Worm (Caenorhabditis elegans): ENCODE measurements around the gene Y37E11B.1.

ce11 chrIV:3610987-3611386 is 31.6 kb downstream of the Y37E11B.1 start:
- TF ChIP-seq lsy-2 (tag; optimal IDR thresholded peaks at IDR 0.05) (no peak), aly-2 (tag; optimal IDR thresholded peaks at IDR 0.05) (no peak), nhr-237 (tag; optimal IDR thresholded peaks at IDR 0.05) (no peak), ceh-82 (tag; optimal IDR thresholded peaks at IDR 0.05) (no peak), fos-1 (tag; optimal IDR thresholded peaks at IDR 0.05) (no peak), unc-62 (GFP tag; optimal IDR thresholded peaks at IDR 0.05) (no peak), pqm-1 (tag; optimal IDR thresholded peaks at IDR 0.05) (no peak), nhr-71 (tag; optimal IDR thresholded peaks at IDR 0.05) (no peak), alr-1 (tag; optimal IDR thresholded peaks at IDR 0.05; ENCODE audit: borderline replicate concordance) (no peak), mep-1 (tag; optimal IDR thresholded peaks at IDR 0.05) (no peak), ama-1 (optimal IDR thresholded peaks at IDR 0.05) (no peak), lin-39 (tag; optimal IDR thresholded peaks at IDR 0.05) (no peak), pag-3 (tag; optimal IDR thresholded peaks at IDR 0.05; ENCODE audit: borderline replicate concordance, insufficient read depth) (no peak), snpc-4 (tag; optimal IDR thresholded peaks at IDR 0.05) (no peak)

Measured in whole organism, L1 larva.